Fruit fly (Drosophila melanogaster) whole organism, pupa: ENCODE results near the gene Ids.
A peak's percentile ranks its signal among the peaks of the same experiment; 100 is the strongest.

Experiments
- CG10348 ChIP-seq: fragments of 200-800 bp; sonication (Bioruptor generic); IDR thresholded peaks from 2 replicates; pipeline ENCODE4 v1.3.6; 2022; ENCODE audit warnings: missing biosample characterization, missing genetic modification characterization
- CG12605 ChIP-seq: fragments of 200-800 bp; sonication (Bioruptor generic); IDR thresholded peaks from 2 replicates; pipeline ENCODE4 v1.3.6; 2022; ENCODE audit warnings: missing biosample characterization, missing genetic modification characterization
- CG13204 ChIP-seq: fragments of 200-800 bp; sonication (Bioruptor generic); optimal IDR thresholded peaks from 2 replicates; lab custom pipeline; 2018; ENCODE audit warnings: missing biosample characterization, mild to moderate bottlenecking, missing genetic modification characterization, moderate library complexity
- CG14655 ChIP-seq: fragments of 200-800 bp; sonication (Bioruptor generic); optimal IDR thresholded peaks from 3 replicates; lab custom pipeline; 2017; ENCODE audit warnings: mild to moderate bottlenecking, missing biosample characterization, missing genetic modification reagents, missing genetic modification characterization
- CG15710 ChIP-seq: fragments of 200-800 bp; sonication (Bioruptor generic); optimal IDR thresholded peaks from 2 replicates; lab custom pipeline; 2018; ENCODE audit warnings: missing biosample characterization, mild to moderate bottlenecking, missing genetic modification characterization, moderate library complexity
- CG17806 ChIP-seq: fragments of 200-800 bp; sonication (Bioruptor generic); optimal IDR thresholded peaks from 2 replicates; lab custom pipeline; 2018; ENCODE audit warnings: missing biosample characterization, mild to moderate bottlenecking, missing genetic modification characterization, moderate library complexity
- CG32121 ChIP-seq: fragments of 200-800 bp; sonication (Bioruptor generic); IDR thresholded peaks from 2 replicates; pipeline ENCODE4 v1.3.6; 2022; ENCODE audit warnings: missing biosample characterization, missing genetic modification characterization
- CG34367 ChIP-seq: fragments of 200-800 bp; sonication (Bioruptor generic); optimal IDR thresholded peaks from 2 replicates; lab custom pipeline; 2018; ENCODE audit warnings: missing biosample characterization, mild to moderate bottlenecking, missing genetic modification characterization
- CG4496 ChIP-seq: fragments of 200-800 bp; sonication (Bioruptor generic); IDR thresholded peaks from 3 replicates; pipeline ENCODE4 v1.3.6; 2022; ENCODE audit warnings: missing biosample characterization, missing genetic modification characterization
- CG8159 ChIP-seq: fragments of 200-800 bp; sonication (Bioruptor generic); optimal IDR thresholded peaks from 3 replicates; lab custom pipeline; 2018; ENCODE audit warnings: missing biosample characterization, mild to moderate bottlenecking, missing genetic modification characterization, moderate library complexity
- CG8301 ChIP-seq: fragments of 200-800 bp; sonication (Bioruptor generic); optimal IDR thresholded peaks from 2 replicates; lab custom pipeline; 2018; ENCODE audit warnings: missing biosample characterization, mild to moderate bottlenecking, missing genetic modification characterization
- CG9948 ChIP-seq: fragments of 200-800 bp; sonication (Bioruptor generic); optimal IDR thresholded peaks from 2 replicates; lab custom pipeline; 2018; ENCODE audit warnings: missing biosample characterization, mild to moderate bottlenecking, missing genetic modification characterization, moderate library complexity
- D1 ChIP-seq: fragments of 200-800 bp; sonication (Bioruptor generic); optimal IDR thresholded peaks from 2 replicates; lab custom pipeline; 2018; ENCODE audit warnings: missing biosample characterization, mild to moderate bottlenecking, missing genetic modification characterization, moderate library complexity
- EcR ChIP-seq: fragments of 200-800 bp; sonication (Bioruptor generic); optimal IDR thresholded peaks from 3 replicates; lab custom pipeline; 2019; ENCODE audit warnings: missing biosample characterization, missing genetic modification characterization, mild to moderate bottlenecking, moderate library complexity, missing genetic modification reagents
- Ets98B ChIP-seq: fragments of 200-800 bp; sonication (Bioruptor generic); IDR thresholded peaks from 2 replicates; pipeline ENCODE4 v1.3.6; 2022; ENCODE audit warnings: missing biosample characterization, missing genetic modification characterization
- Pif1A ChIP-seq: fragments of 200-800 bp; sonication (Bioruptor generic); optimal IDR thresholded peaks from 3 replicates; lab custom pipeline; 2016; ENCODE audit warnings: missing biosample characterization, missing genetic modification characterization
- Pif1B ChIP-seq: fragments of 200-800 bp; sonication (Bioruptor generic); optimal IDR thresholded peaks from 3 replicates; lab custom pipeline; 2016; ENCODE audit warnings: missing biosample characterization, missing genetic modification characterization
- Snoo ChIP-seq: fragments of 200-800 bp; sonication (Bioruptor generic); optimal IDR thresholded peaks from 3 replicates; lab custom pipeline; 2017; ENCODE audit warnings: missing biosample characterization, mild to moderate bottlenecking, missing genetic modification characterization, inconsistent platforms
- fd96Ca ChIP-seq: fragments of 200-800 bp; sonication (Bioruptor generic); IDR thresholded peaks from 3 replicates; pipeline ENCODE4 v1.3.6; 2022; ENCODE audit warnings: missing biosample characterization, missing genetic modification characterization
- gl ChIP-seq: fragments of 200-800 bp; sonication (Bioruptor generic); optimal IDR thresholded peaks from 2 replicates; lab custom pipeline; 2018; ENCODE audit warnings: missing biosample characterization, mild to moderate bottlenecking, missing genetic modification characterization
- rn ChIP-seq: fragments of 200-800 bp; sonication (Bioruptor generic); IDR thresholded peaks from 2 replicates; pipeline ENCODE4 v1.3.6; 2022; ENCODE audit warnings: missing biosample characterization, missing genetic modification characterization

Ids gene

dm6 chr3L:3397849-3398248 is 19.8 kb downstream of the Ids start:
- TF ChIP-seq EcR, result no peak
- peak; percentile 89 for TF ChIP-seq Pif1A (GFP tag; lab: Kevin White, UChicago)
- peak; percentile 86 for TF ChIP-seq fd96Ca
- TF ChIP-seq CG8159, result peak; percentile 93
- peak; percentile 78 for TF ChIP-seq CG12605
- TF ChIP-seq CG34367 (tag; lab: Kevin White, UChicago), result peak; percentile 94
- TF ChIP-seq Ets98B, result peak; percentile 65
- TF ChIP-seq Snoo (tag; lab: Kevin White, UChicago), result peak; percentile 86
- peak; percentile 72 for TF ChIP-seq rn (GFP tag; lab: Robert Waterston, UW)
- TF ChIP-seq Pif1B (GFP tag; lab: Kevin White, UChicago), result peak; percentile 90
- peak; percentile 89 for TF ChIP-seq gl
- peak; percentile 66 for TF ChIP-seq D1
- TF ChIP-seq CG13204 (GFP tag; lab: Kevin White, UChicago), result peak; percentile 85
- TF ChIP-seq CG32121 (GFP tag; lab: Robert Waterston, UW), result no peak
- peak; percentile 84 for TF ChIP-seq CG8301
- TF ChIP-seq CG14655 (GFP tag; lab: Kevin White, UChicago), result peak; percentile 89
- TF ChIP-seq CG17806 (tag; lab: Kevin White, UChicago), result peak; percentile 93
- peak; percentile 87 for TF ChIP-seq CG4496 (GFP tag; lab: Robert Waterston, UW)
- peak; percentile 91 for TF ChIP-seq CG15710 (tag; lab: Kevin White, UChicago)
- TF ChIP-seq CG9948 (tag; lab: Kevin White, UChicago), result peak; percentile 92
- no peak for TF ChIP-seq CG10348 (GFP tag; lab: Robert Waterston, UW)

dm6 chr3L:3398496-3398895 is 20.4 kb downstream of the Ids start:
- TF ChIP-seq CG9948 (tag; lab: Kevin White, UChicago) (peak; percentile 4), CG13204 (GFP tag; lab: Kevin White, UChicago) (no peak), CG15710 (tag; lab: Kevin White, UChicago) (no peak)
- TF ChIP-seq, all 21 proteins: peak for 1

- TF ChIP-seq Snoo (tag; lab: Kevin White, UChicago), result peak; percentile 87
- TF ChIP-seq CG13204 (GFP tag; lab: Kevin White, UChicago), result peak; percentile 41
- TF ChIP-seq CG15710 (tag; lab: Kevin White, UChicago), result peak; percentile 80
- TF ChIP-seq Pif1A (GFP tag; lab: Kevin White, UChicago), result peak; percentile 83
- TF ChIP-seq fd96Ca, result peak; percentile 58
- peak; percentile 91 for TF ChIP-seq CG14655 (GFP tag; lab: Kevin White, UChicago)
- TF ChIP-seq CG12605, result peak; percentile 43; the same call in 1 of the 2 replicates
- peak; percentile 92 for TF ChIP-seq CG8159
- TF ChIP-seq gl, result peak; percentile 33
- peak; percentile 70 for TF ChIP-seq CG34367 (tag; lab: Kevin White, UChicago)
- peak; percentile 85 for TF ChIP-seq CG9948 (tag; lab: Kevin White, UChicago)
- peak; percentile 65 for TF ChIP-seq Ets98B
- peak; percentile 68 for TF ChIP-seq Pif1B (GFP tag; lab: Kevin White, UChicago)
- TF ChIP-seq CG8301, result peak; percentile 90
- peak; percentile 53 for TF ChIP-seq D1
- peak; percentile 85 for TF ChIP-seq CG17806 (tag; lab: Kevin White, UChicago)
- TF ChIP-seq CG4496 (GFP tag; lab: Robert Waterston, UW), result peak; percentile 79
- TF ChIP-seq CG32121 (GFP tag; lab: Robert Waterston, UW), result peak; percentile 84
- TF ChIP-seq EcR, result peak; percentile 66
- no peak for TF ChIP-seq rn (GFP tag; lab: Robert Waterston, UW)
- peak; percentile 42; the same call in 1 of the 2 replicates for TF ChIP-seq CG10348 (GFP tag; lab: Robert Waterston, UW)
Observed at dm6 chr3L:3399249-3399922, 21.3 kb downstream of the Ids start.

dm6 chr3L:3399923-3400309 is 21.8 kb downstream of the Ids start:
- TF ChIP-seq CG10348 (GFP tag; lab: Robert Waterston, UW) (no peak), CG15710 (tag; lab: Kevin White, UChicago) (no peak), CG14655 (GFP tag; lab: Kevin White, UChicago) (no peak), Pif1B (GFP tag; lab: Kevin White, UChicago) (no peak), fd96Ca (no peak), CG8159 (no peak), Pif1A (GFP tag; lab: Kevin White, UChicago) (no peak), Ets98B (no peak)

dm6 chr3L:3400555-3401198 is 22.6 kb downstream of the Ids start:
- TF ChIP-seq CG13204 (GFP tag; lab: Kevin White, UChicago) (peak; percentile 56), CG12605 (peak; percentile 48; the same call in 1 of the 2 replicates), CG4496 (GFP tag; lab: Robert Waterston, UW) (peak; percentile 78), CG10348 (GFP tag; lab: Robert Waterston, UW) (no peak), CG14655 (GFP tag; lab: Kevin White, UChicago) (peak; percentile 42), Ets98B (peak; percentile 55; the same call in 1 of the 2 replicates), fd96Ca (0 out of 3 replicates have a peak, but pooled peaks have one; percentile 38), CG32121 (GFP tag; lab: Robert Waterston, UW) (peak; percentile 75), gl (no peak)

dm6 chr3L:3405592-3405991 is 27.5 kb downstream of the Ids start:
- TF ChIP-seq CG14655 (GFP tag; lab: Kevin White, UChicago) (no peak), rn (GFP tag; lab: Robert Waterston, UW) (no peak), CG4496 (GFP tag; lab: Robert Waterston, UW) (no peak), CG15710 (tag; lab: Kevin White, UChicago) (no peak), Ets98B (no peak), CG34367 (tag; lab: Kevin White, UChicago) (no peak), D1 (no peak), EcR (no peak), fd96Ca (no peak), CG9948 (tag; lab: Kevin White, UChicago) (no peak), CG13204 (GFP tag; lab: Kevin White, UChicago) (no peak)
